Worm (Caenorhabditis elegans) whole organism, L4 larva: Measurements from ENCODE around the gene T26G10.1.
A peak's percentile ranks its signal among the peaks of the same experiment; 100 is the strongest.

Experiments used
- D1046.2 ChIP-seq: fragments of 200-800 bp; sonication (Bioruptor generic); IDR thresholded peaks from 2 replicates; pipeline ENCODE4 v1.3.6; 2022; ENCODE audit warnings: missing genetic modification characterization, missing compliant biosample characterization
- F37D6.2 ChIP-seq: sonication (generic microtip); optimal IDR thresholded peaks from 2 replicates; lab custom pipeline; 2016; ENCODE audit warnings: mild to moderate bottlenecking, missing genetic modification characterization, missing compliant biosample characterization
- Y105C5A.15 ChIP-seq: fragments of 200-800 bp; sonication (Bioruptor generic); IDR thresholded peaks from 2 replicates; pipeline ENCODE4 v1.3.6; 2022; ENCODE audit warnings: missing genetic modification characterization, missing compliant biosample characterization
- Y75B8A.6 ChIP-seq: fragments of 200-800 bp; sonication (Bioruptor generic); IDR thresholded peaks from 2 replicates; pipeline ENCODE4 v1.3.6; 2022; ENCODE audit warnings: missing genetic modification reagents, missing genetic modification characterization, missing compliant biosample characterization
- ceh-28 ChIP-seq: fragments of 150-350 bp; optimal IDR thresholded peaks from 2 replicates; lab custom pipeline; 2014; ENCODE audit warnings: missing biosample characterization, missing genetic modification reagents, missing genetic modification characterization
- ceh-32 ChIP-seq: sonication (generic microtip); optimal IDR thresholded peaks from 2 replicates; lab custom pipeline; 2016; ENCODE audit warnings: mild to moderate bottlenecking, missing genetic modification characterization, missing compliant biosample characterization; ENCODE audit not compliant: poor library complexity
- ces-1 ChIP-seq: fragments of 150-350 bp; sonication (generic microtip); optimal IDR thresholded peaks from 4 replicates; lab custom pipeline; 2014; ENCODE audit warnings: missing biosample characterization, missing genetic modification reagents, missing genetic modification characterization
- daf-16 ChIP-seq, 3 experiments: sonication (generic microtip); optimal IDR thresholded peaks; 2 replicates each; lab custom pipeline; 2016 to 2017; ENCODE audit warnings: missing genetic modification characterization in 3 of 3, missing genetic modification reagents in 3 of 3, mild to moderate bottlenecking in 2 of 3, missing compliant biosample characterization in 2 of 3, missing biosample characterization in 1 of 3, moderate library complexity in 1 of 3
- daf-8 ChIP-seq: fragments of 200-800 bp; sonication (Bioruptor generic); IDR thresholded peaks from 2 replicates; pipeline ENCODE4 v1.3.6; 2022; ENCODE audit warnings: missing genetic modification characterization, missing compliant biosample characterization
- dmd-6 ChIP-seq: fragments of 200-800 bp; sonication (Bioruptor generic); IDR thresholded peaks from 2 replicates; pipeline ENCODE4 v1.3.6; 2022; ENCODE audit warnings: missing genetic modification reagents, missing genetic modification characterization, missing compliant biosample characterization
- dmd-8 ChIP-seq: fragments of 200-800 bp; sonication (Bioruptor generic); IDR thresholded peaks from 2 replicates; pipeline ENCODE4 v1.3.6; 2022; ENCODE audit warnings: missing genetic modification characterization, missing compliant biosample characterization
- dpl-1 ChIP-seq: fragments of 150-350 bp; optimal IDR thresholded peaks from 2 replicates; lab custom pipeline; 2014; ENCODE audit warnings: missing biosample characterization, missing genetic modification reagents, missing genetic modification characterization
- duxl-1 ChIP-seq: sonication (generic microtip); optimal IDR thresholded peaks from 2 replicates; lab custom pipeline; 2016; ENCODE audit warnings: mild to moderate bottlenecking, missing genetic modification characterization, moderate library complexity, missing compliant biosample characterization; ENCODE audit not compliant: poor library complexity
- egl-43 ChIP-seq: fragments of 200-800 bp; sonication (Bioruptor generic); IDR thresholded peaks from 2 replicates; pipeline ENCODE4 v1.3.6; 2022; ENCODE audit warnings: missing genetic modification reagents, missing genetic modification characterization, missing compliant biosample characterization
- fkh-10 ChIP-seq: fragments of 150-350 bp; optimal IDR thresholded peaks from 2 replicates; lab custom pipeline; 2014; ENCODE audit warnings: missing biosample characterization, missing genetic modification reagents, missing genetic modification characterization
- fos-1 ChIP-seq: fragments of 150-350 bp; optimal IDR thresholded peaks from 2 replicates; lab custom pipeline; 2014; ENCODE audit warnings: missing biosample characterization, missing genetic modification characterization
- hlh-11 ChIP-seq: fragments of 200-800 bp; sonication (Bioruptor generic); optimal IDR thresholded peaks from 2 replicates; lab custom pipeline; 2018; ENCODE audit warnings: mild to moderate bottlenecking, missing genetic modification characterization, missing compliant biosample characterization
- hlh-30 ChIP-seq: sonication (generic microtip); optimal IDR thresholded peaks from 2 replicates; lab custom pipeline; 2017; ENCODE audit warnings: antibody characterized with exemption, mild to moderate bottlenecking, missing genetic modification characterization, missing compliant biosample characterization; ENCODE audit not compliant: insufficient read depth
- lim-7 ChIP-seq: fragments of 200-800 bp; sonication (Bioruptor generic); IDR thresholded peaks from 2 replicates; pipeline ENCODE4 v1.3.6; 2022; ENCODE audit warnings: missing genetic modification characterization, missing compliant biosample characterization
- lin-38 ChIP-seq: fragments of 200-800 bp; sonication (Bioruptor generic); IDR thresholded peaks from 2 replicates; pipeline ENCODE4 v1.3.6; 2022; ENCODE audit warnings: missing genetic modification reagents, missing genetic modification characterization, missing compliant biosample characterization
- lin-39 ChIP-seq: fragments of 150-350 bp; optimal IDR thresholded peaks from 2 replicates; lab custom pipeline; 2014; ENCODE audit warnings: missing biosample characterization, missing genetic modification reagents, missing genetic modification characterization
- lsy-2 ChIP-seq, 2 experiments: fragments of 150-350 bp in 1 of 2; sonication (generic microtip) in 1 of 2; optimal IDR thresholded peaks; 2 replicates each; lab custom pipeline; 2014 to 2017; ENCODE audit warnings: missing biosample characterization in 2 of 2, missing genetic modification characterization in 2 of 2
- mdl-1 ChIP-seq, 2 experiments: fragments of 150-350 bp in 1 of 2; sonication (generic microtip) in 1 of 2; optimal IDR thresholded peaks; 2 replicates each; lab custom pipeline; 2014 to 2017; ENCODE audit warnings: missing biosample characterization in 2 of 2, missing genetic modification characterization in 2 of 2
- mdt-29 ChIP-seq: fragments of 200-800 bp; sonication (Bioruptor generic); IDR thresholded peaks from 2 replicates; pipeline ENCODE4 v1.3.6; 2022; ENCODE audit warnings: missing genetic modification reagents, missing genetic modification characterization, missing compliant biosample characterization
- mes-2 ChIP-seq: sonication (generic microtip); optimal IDR thresholded peaks from 2 replicates; lab custom pipeline; 2016; ENCODE audit warnings: missing genotype, mild to moderate bottlenecking, missing genetic modification characterization, missing compliant biosample characterization; ENCODE audit not compliant: poor library complexity, severe bottlenecking
- nhr-25 ChIP-seq: sonication (generic microtip); optimal IDR thresholded peaks from 2 replicates; lab custom pipeline; 2017; ENCODE audit warnings: missing genetic modification characterization, mild to moderate bottlenecking, missing compliant biosample characterization, antibody characterized with exemption, moderate library complexity, borderline replicate concordance; ENCODE audit not compliant: insufficient read depth
- nhr-28 ChIP-seq: fragments of 150-350 bp; optimal IDR thresholded peaks from 2 replicates; lab custom pipeline; 2014; ENCODE audit warnings: missing biosample characterization, missing genetic modification characterization
- rbr-2 ChIP-seq: sonication (generic microtip); optimal IDR thresholded peaks from 2 replicates; lab custom pipeline; 2016; ENCODE audit warnings: missing genotype, missing genetic modification characterization, missing compliant biosample characterization
- snpc-1.2 ChIP-seq: fragments of 200-800 bp; sonication (Bioruptor generic); IDR thresholded peaks from 2 replicates; pipeline ENCODE4 v1.3.6; 2022; ENCODE audit warnings: missing genetic modification reagents, missing genetic modification characterization, missing compliant biosample characterization
- spr-3 ChIP-seq: fragments of 200-800 bp; sonication (Bioruptor generic); optimal IDR thresholded peaks from 2 replicates; lab custom pipeline; 2018; ENCODE audit warnings: mild to moderate bottlenecking, missing genetic modification characterization, missing compliant biosample characterization
- unc-39 ChIP-seq: sonication (generic microtip); optimal IDR thresholded peaks from 2 replicates; lab custom pipeline; 2017; ENCODE audit warnings: missing biosample characterization, missing genetic modification characterization
- unc-62 ChIP-seq, 3 experiments: fragments of 150-350 bp in 1 of 3; sonication (generic microtip); optimal IDR thresholded peaks in 2 of 3; peaks in 1 of 3; 1 replicate in 1 of 3; 2 replicates in 2 of 3; lab custom pipeline; 2014 to 2017; ENCODE audit warnings: missing biosample characterization in 3 of 3, missing genetic modification characterization in 3 of 3, missing genetic modification reagents in 3 of 3, missing genotype in 1 of 3
- zfp-2 ChIP-seq: sonication (generic microtip); optimal IDR thresholded peaks from 2 replicates; lab custom pipeline; 2016; ENCODE audit warnings: mild to moderate bottlenecking, missing genetic modification characterization, missing compliant biosample characterization
- ztf-11 ChIP-seq: fragments of 150-350 bp; optimal IDR thresholded peaks from 2 replicates; lab custom pipeline; 2014; ENCODE audit warnings: missing biosample characterization, missing genetic modification characterization

Gene T26G10.1

ce11 chrIII:9383496-9383895 is 22.9 kb downstream of the T26G10.1 start, which contains the start of gene tkr-1:
tkr-1 (plus strand) TSS chrIII:9383796.
- TF ChIP-seq unc-62 (GFP tag; optimal IDR thresholded peaks at IDR 0.05 in 1 of 2; lab: Kevin White, UChicago), result peak in 1 of 2 experiments; percentile 17
- TF ChIP-seq unc-62 (tag; optimal IDR thresholded peaks at IDR 0.05; lab: Kevin White, UChicago), result no peak
- no peak for TF ChIP-seq dmd-8 (GFP tag; lab: Robert Waterston, UW)
- TF ChIP-seq F37D6.2 (tag; lab: Kevin White, UChicago), result no peak
- TF ChIP-seq, all 104 proteins: peak for 1

ce11 chrIII:9376701-9377100 is 29.7 kb downstream of the T26G10.1 start:
- TF ChIP-seq unc-62 (GFP tag; optimal IDR thresholded peaks at IDR 0.05 in 1 of 2; lab: Kevin White, UChicago) (peak in 1 of 2 experiments; percentile 93), unc-62 (tag; optimal IDR thresholded peaks at IDR 0.05; lab: Kevin White, UChicago) (no peak), daf-8 (no peak)
- TF ChIP-seq, all 104 proteins: peak for 1

ce11 chrIII:9373779-9374178 is 32.7 kb downstream of the T26G10.1 start:
- TF ChIP-seq hlh-11 (no peak), unc-39 (tag; lab: Kevin White, UChicago) (no peak), mdt-29 (GFP tag; lab: Robert Waterston, UW) (no peak), lin-39 (tag; lab: Kevin White, UChicago) (no peak), zfp-2 (tag; lab: Kevin White, UChicago) (no peak), fkh-10 (GFP tag; lab: Kevin White, UChicago) (peak; percentile 50), egl-43 (GFP tag; lab: Robert Waterston, UW) (no peak)

- TF ChIP-seq nhr-25 (no peak), dmd-8 (GFP tag; lab: Robert Waterston, UW) (no peak), nhr-28 (tag; lab: Kevin White, UChicago) (no peak), hlh-30 (tag; lab: Kevin White, UChicago) (no peak), lsy-2 (tag; optimal IDR thresholded peaks at IDR 0.05; lab: Kevin White, UChicago) (no peak), mdl-1 (tag; optimal IDR thresholded peaks at IDR 0.05; lab: Kevin White, UChicago) (no peak), spr-3 (GFP tag; lab: Kevin White, UChicago) (no peak), mes-2 (tag; lab: Kevin White, UChicago) (no peak), daf-16 (GFP tag; optimal IDR thresholded peaks at IDR 0.05; lab: Kevin White, UChicago) (no peak), daf-16 (tag; optimal IDR thresholded peaks at IDR 0.05; lab: Kevin White, UChicago) (no peak), rbr-2 (tag; lab: Kevin White, UChicago) (no peak), ceh-32 (tag; lab: Kevin White, UChicago) (no peak), Y105C5A.15 (GFP tag; lab: Robert Waterston, UW) (no peak), dpl-1 (no peak), Y75B8A.6 (GFP tag; lab: Robert Waterston, UW) (no peak), ces-1 (no peak), D1046.2 (no peak), lin-38 (no peak), ztf-11 (tag; lab: Kevin White, UChicago) (no peak), duxl-1 (tag; lab: Kevin White, UChicago) (no peak), hlh-11 (no peak)
Measured at ce11 chrIII:9366971-9367370, 39.5 kb downstream of the T26G10.1 start, which contains the start of gene crn-6. crn-6 (plus strand) TSS chrIII:9367271.

- TF ChIP-seq unc-62 (GFP tag; optimal IDR thresholded peaks at IDR 0.05 in 1 of 2; lab: Kevin White, UChicago) (peak in 1 of 2 experiments; percentile 83), unc-62 (tag; optimal IDR thresholded peaks at IDR 0.05; lab: Kevin White, UChicago) (no peak), snpc-1.2 (GFP tag; lab: Robert Waterston, UW) (no peak), dmd-6 (GFP tag; lab: Robert Waterston, UW) (peak; percentile 29; the same call in 1 of the 2 replicates), nhr-28 (tag; lab: Kevin White, UChicago) (peak; percentile 65), fos-1 (tag; lab: Kevin White, UChicago) (no peak), ceh-28 (tag; lab: Kevin White, UChicago) (no peak), egl-43 (GFP tag; lab: Robert Waterston, UW) (no peak), lim-7 (GFP tag; lab: Robert Waterston, UW) (no peak)
Measured at ce11 chrIII:9366376-9366775, 40.1 kb downstream of the T26G10.1 start.
